Fruit fly (Drosophila melanogaster): Measurements from ENCODE around the gene Daao2.

DNA sequence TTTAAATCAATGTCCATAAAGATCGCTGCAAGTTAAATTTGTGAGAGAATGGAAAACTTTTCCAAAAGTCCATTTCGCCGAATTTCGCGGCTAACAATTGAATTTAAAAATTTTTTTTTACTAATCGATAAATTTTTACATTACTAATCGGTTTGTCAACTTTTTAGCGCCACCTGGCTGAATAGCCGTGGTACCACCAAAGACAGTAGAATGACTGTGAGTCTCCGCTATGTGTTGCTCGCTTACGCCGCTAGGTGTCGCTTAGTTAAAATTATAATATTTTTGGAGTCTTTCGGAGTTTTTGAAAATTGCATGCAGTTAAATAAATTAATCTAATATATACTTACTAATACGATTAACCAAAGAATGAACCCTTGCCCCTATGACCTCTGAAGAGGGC lies 5.4 kb upstream of the Daao2 start:
- TF ChIP-seq br (GFP tag; optimal IDR thresholded peaks at IDR 0.05) (peak; percentile 20), Myc (optimal IDR thresholded peaks at IDR 0.05) (peak; percentile 85), psq (GFP tag; optimal IDR thresholded peaks at IDR 0.05) (no peak), OdsH (GFP tag; optimal IDR thresholded peaks at IDR 0.05) (no peak), Vsx2 (GFP tag; optimal IDR thresholded peaks at IDR 0.05; ENCODE audit: partially characterized antibody) (no peak), Hr78 (GFP tag; optimal IDR thresholded peaks at IDR 0.05) (no peak), Abd-B (GFP tag; optimal IDR thresholded peaks at IDR 0.05) (no peak), usp (GFP tag; optimal IDR thresholded peaks at IDR 0.05) (no peak)

Measured in whole organism, wandering third instar larva.